Fruit fly (Drosophila melanogaster): ENCODE data around the gene mub.

mub gene

dm6 chr3L:21839720-21840641 lies 4.6 kb upstream of the mub start (continued):
- TF ChIP-seq hth (optimal IDR thresholded peaks at IDR 0.05) (no peak), h (optimal IDR thresholded peaks at IDR 0.05) (no peak), HLH4C (GFP tag; IDR thresholded peaks at IDR 0.05; ENCODE audit: partially characterized antibody) (peak; percentile 58), ab (GFP tag; optimal IDR thresholded peaks at IDR 0.05) (peak; percentile 90), Ravus (GFP tag; IDR thresholded peaks at IDR 0.05) (peak; percentile 46), nom (GFP tag; optimal IDR thresholded peaks at IDR 0.05) (peak; percentile 89), Bgb (GFP tag; IDR thresholded peaks at IDR 0.05; ENCODE audit: partially characterized antibody) (0 out of 2 replicates have a peak, but pooled peaks have one; percentile 13), br (optimal IDR thresholded peaks at IDR 0.05) (no peak), CG17612 (GFP tag; IDR thresholded peaks at IDR 0.05) (peak; percentile 85), knrl (GFP tag; IDR thresholded peaks at IDR 0.05; ENCODE audit: partially characterized antibody) (peak; percentile 49; the same call in 1 of the 3 replicates), CG13894 (tag; optimal IDR thresholded peaks at IDR 0.05) (peak; percentile 75), caup (GFP tag; optimal IDR thresholded peaks at IDR 0.05; ENCODE audit: severe bottlenecking) (peak; percentile 91), lbe (GFP tag; optimal IDR thresholded peaks at IDR 0.05) (peak; percentile 90), zfh2 (GFP tag; optimal IDR thresholded peaks at IDR 0.05) (peak; percentile 89), Camta (GFP tag; optimal IDR thresholded peaks at IDR 0.05) (peak; percentile 95), grn (GFP tag; optimal IDR thresholded peaks at IDR 0.05) (peak; percentile 84), Asciz (GFP tag; optimal IDR thresholded peaks at IDR 0.05) (peak; percentile 93), CG15514 (GFP tag; optimal IDR thresholded peaks at IDR 0.05) (peak; percentile 84), CG8281 (tag; optimal IDR thresholded peaks at IDR 0.05) (peak; percentile 79), salm (tag; optimal IDR thresholded peaks at IDR 0.05) (peak; percentile 90), Dad (GFP tag; optimal IDR thresholded peaks at IDR 0.05) (peak; percentile 90), Kr (GFP tag; optimal IDR thresholded peaks at IDR 0.05) (no peak), psq (GFP tag; optimal IDR thresholded peaks at IDR 0.05) (peak; percentile 38), Sox100B (GFP tag; optimal IDR thresholded peaks at IDR 0.05) (peak; percentile 97), gcm (GFP tag; optimal IDR thresholded peaks at IDR 0.05) (peak; percentile 90), CG6683 (GFP tag; optimal IDR thresholded peaks at IDR 0.05) (peak; percentile 85), HLHmδ (GFP tag; optimal IDR thresholded peaks at IDR 0.05) (no peak), ttk (GFP tag; IDR thresholded peaks at IDR 0.05) (peak; percentile 91), Blimp-1 (GFP tag; optimal IDR thresholded peaks at IDR 0.05) (peak; percentile 91), CG4617 (GFP tag; optimal IDR thresholded peaks at IDR 0.05; ENCODE audit: borderline replicate concordance) (peak; percentile 71), CG8359 (GFP tag; optimal IDR thresholded peaks at IDR 0.05; ENCODE audit: borderline replicate concordance) (peak; percentile 75), CG16815 (GFP tag; optimal IDR thresholded peaks at IDR 0.05) (peak; percentile 88), CG4730 (GFP tag; IDR thresholded peaks at IDR 0.05) (peak; percentile 86), CG6813 (GFP tag; optimal IDR thresholded peaks at IDR 0.05) (peak; percentile 93), gro (GFP tag; optimal IDR thresholded peaks at IDR 0.05) (peak; percentile 96), CG15479 (GFP tag; optimal IDR thresholded peaks at IDR 0.05) (no peak), dm (GFP tag; optimal IDR thresholded peaks at IDR 0.05) (peak; percentile 83), CG10979 (tag; optimal IDR thresholded peaks at IDR 0.05) (peak; percentile 92), ATbp (GFP tag; optimal IDR thresholded peaks at IDR 0.05) (peak; percentile 90), prd (optimal IDR thresholded peaks at IDR 0.05) (no peak), prd (GFP tag; IDR thresholded peaks at IDR 0.05) (peak; percentile 94), vvl (GFP tag; IDR thresholded peaks at IDR 0.05) (peak; percentile 95), nmo (GFP tag; optimal IDR thresholded peaks at IDR 0.05) (peak; percentile 96), ems (GFP tag; optimal IDR thresholded peaks at IDR 0.05) (peak; percentile 95), Opbp (GFP tag; IDR thresholded peaks at IDR 0.05; ENCODE audit: partially characterized antibody) (no peak), Chrac-16 (GFP tag; optimal IDR thresholded peaks at IDR 0.05) (peak; percentile 90), zf30C (GFP tag; optimal IDR thresholded peaks at IDR 0.05) (no peak), danr (GFP tag; IDR thresholded peaks at IDR 0.05) (peak; percentile 86)

Measured in whole organism, embryonic.